Worm (Caenorhabditis elegans): ENCODE measurements around the gene F01F1.11.

F01F1.11 gene

DNA sequence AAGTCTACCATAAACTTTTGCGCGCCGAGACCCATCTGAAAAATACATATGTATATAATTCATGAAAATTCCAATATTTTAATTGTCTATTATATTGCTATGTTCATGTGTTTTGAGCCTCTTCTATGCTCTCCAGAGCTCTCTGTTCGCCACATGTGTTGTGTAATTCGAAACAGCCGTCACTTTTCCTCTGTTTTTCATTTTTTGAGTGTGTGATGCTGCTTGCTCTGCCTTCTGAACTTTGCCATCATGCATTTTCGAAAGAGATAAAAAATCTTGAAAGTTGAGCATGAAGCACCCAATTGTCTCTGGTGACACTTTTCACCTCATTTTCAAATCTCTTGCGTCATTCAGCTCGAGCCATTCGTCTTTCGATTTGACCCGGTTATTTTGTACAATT, 611 bp upstream of the F01F1.11 start:
- peak; percentile 49 for TF ChIP-seq egl-5 (tag; optimal IDR thresholded peaks at IDR 0.05)
- no peak for TF ChIP-seq ztf-11 (tag; optimal IDR thresholded peaks at IDR 0.05)

ce11 chrIII:5869429-5869828, 2.2 kb downstream of the F01F1.11 start, which contains the start of gene F01F1.15:
Gene F01F1.15, minus strand, starts transcription at chrIII:5869529.
- no peak for TF ChIP-seq fkh-10 (GFP tag; optimal IDR thresholded peaks at IDR 0.05)
- no peak for TF ChIP-seq lin-15B (tag; optimal IDR thresholded peaks at IDR 0.05)
- no peak for TF ChIP-seq nhr-43 (tag; optimal IDR thresholded peaks at IDR 0.05; ENCODE audit: poor library complexity, severe bottlenecking)
- no peak for TF ChIP-seq nhr-23 (tag; optimal IDR thresholded peaks at IDR 0.05)
- peak; percentile 13 for TF ChIP-seq pha-4 (tag; optimal IDR thresholded peaks at IDR 0.05)
- no peak for TF ChIP-seq ama-1 (optimal IDR thresholded peaks at IDR 0.05)
- no peak for TF ChIP-seq unc-39 (tag; optimal IDR thresholded peaks at IDR 0.05)
- no peak for TF ChIP-seq nfya-1 (tag; optimal IDR thresholded peaks at IDR 0.05; ENCODE audit: insufficient read depth)

ce11 chrIII:5868401-5868800, 3.3 kb downstream of the F01F1.11 start, which contains the start of gene eng-1:
Gene eng-1, minus strand, starts transcription at chrIII:5868501.
- TF ChIP-seq ceh-9 (tag; optimal IDR thresholded peaks at IDR 0.05) (no peak), hmg-11 (tag; optimal IDR thresholded peaks at IDR 0.05) (no peak), eor-1 (tag; optimal IDR thresholded peaks at IDR 0.05) (no peak), nhr-23 (tag; optimal IDR thresholded peaks at IDR 0.05) (no peak), daf-12 (tag; optimal IDR thresholded peaks at IDR 0.05) (no peak), unc-62 (GFP tag; optimal IDR thresholded peaks at IDR 0.05) (no peak), nhr-12 (tag; optimal IDR thresholded peaks at IDR 0.05) (no peak), lin-15B (tag; optimal IDR thresholded peaks at IDR 0.05) (no peak), aly-2 (tag; optimal IDR thresholded peaks at IDR 0.05) (no peak), sea-2 (GFP tag; optimal IDR thresholded peaks at IDR 0.05) (no peak), elt-1 (tag; optimal IDR thresholded peaks at IDR 0.05) (no peak), lsy-12 (tag; optimal IDR thresholded peaks at IDR 0.05) (no peak)

DNA sequence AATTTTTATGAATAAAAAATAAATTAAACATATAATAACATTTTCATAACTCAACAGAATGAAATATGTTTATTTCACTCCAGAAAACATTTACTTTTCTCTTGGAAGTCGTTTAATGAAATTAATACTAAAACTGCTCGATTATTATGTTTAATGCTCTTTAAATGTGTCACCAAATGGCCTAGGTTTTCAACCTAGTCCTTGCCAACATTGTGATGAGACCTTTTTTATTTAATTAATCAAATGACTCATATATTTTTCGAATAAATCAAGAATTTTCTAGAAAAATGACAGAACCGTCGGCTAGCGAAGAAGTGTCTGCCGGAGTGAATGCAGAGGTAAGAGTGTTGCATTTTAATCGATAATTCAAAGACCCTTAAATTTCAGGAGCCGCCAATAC, 7.4 kb downstream of the F01F1.11 start, which contains the start of gene rabn-5:
rabn-5 (plus strand) TSS at position 284 of the 400 bp plus-strand sequence.
- TF ChIP-seq pha-4 (tag; optimal IDR thresholded peaks at IDR 0.05) (peak; percentile 5), nhr-28 (tag; optimal IDR thresholded peaks at IDR 0.05) (no peak)

DNA sequence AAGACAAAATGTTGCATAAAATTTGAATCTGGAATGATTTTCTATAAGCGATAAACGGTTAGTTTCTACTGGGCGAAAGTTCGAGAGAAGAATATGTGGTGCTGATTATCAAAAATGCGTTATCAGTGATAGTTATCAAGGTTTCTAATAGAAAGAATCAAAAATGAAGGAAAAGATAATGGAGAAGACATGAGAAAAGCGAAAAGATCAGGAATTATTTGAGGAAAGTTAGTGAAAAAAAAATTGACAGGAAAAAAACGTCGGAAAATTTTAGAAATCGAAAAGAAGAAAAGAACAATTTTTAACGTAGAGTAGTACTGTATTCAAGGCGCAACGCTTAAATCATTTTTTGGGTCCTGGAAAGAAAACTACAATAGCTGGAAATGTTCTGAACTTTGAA, 7.9 kb downstream of the F01F1.11 start, which contains the start of gene dnpp-1:
dnpp-1 (minus strand) TSS at position 30 of the 400 bp plus-strand sequence.
- peak; percentile 61 for TF ChIP-seq pqm-1 (tag; optimal IDR thresholded peaks at IDR 0.05)
- no peak for TF ChIP-seq ZK546.5 (tag; optimal IDR thresholded peaks at IDR 0.05)
- TF ChIP-seq elt-2 (tag; optimal IDR thresholded peaks at IDR 0.05): peak; percentile 97

ce11 chrIII:5859008-5859407, 12.7 kb downstream of the F01F1.11 start, which contains the start of gene dpf-4:
Gene dpf-4, plus strand, starts transcription at chrIII:5859308.
- TF ChIP-seq daf-12 (tag; optimal IDR thresholded peaks at IDR 0.05): no peak
- no peak for TF ChIP-seq R02D3.7 (tag; optimal IDR thresholded peaks at IDR 0.05)
- no peak for TF ChIP-seq ceh-28 (tag; optimal IDR thresholded peaks at IDR 0.05)
- no peak for TF ChIP-seq lin-39 (tag; optimal IDR thresholded peaks at IDR 0.05)
- TF ChIP-seq ztf-4 (tag; optimal IDR thresholded peaks at IDR 0.05): peak; percentile 10

DNA sequence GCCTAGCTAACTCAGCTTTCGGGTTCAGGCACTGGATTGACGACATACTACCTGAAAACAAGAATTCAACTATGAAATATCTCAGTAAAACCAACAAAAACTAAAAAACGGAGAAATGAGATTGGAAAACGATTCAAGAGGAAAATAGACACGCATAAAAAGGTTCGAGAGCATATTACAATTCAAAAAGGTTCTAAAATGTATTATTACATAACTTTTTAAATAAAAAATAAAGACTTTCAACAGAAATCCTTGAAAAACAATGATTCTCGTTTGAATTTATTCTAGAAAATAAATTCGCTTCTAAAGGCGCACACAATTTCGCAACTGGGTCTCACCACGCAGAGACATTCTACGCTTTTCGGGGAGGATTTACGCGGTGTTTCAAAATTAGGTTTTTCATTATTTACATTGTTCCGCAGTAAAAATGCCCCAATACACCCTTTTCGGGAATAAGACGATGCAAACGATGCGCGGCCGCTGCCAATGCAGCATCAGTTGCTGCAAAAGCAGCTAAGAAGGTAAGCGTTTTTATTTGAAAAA, 16.0 kb downstream of the F01F1.11 start, which contains the start of the genes cct-6 and alh-9:
cct-6 (minus strand) TSS at position 51 of the 543 bp plus-strand sequence.
alh-9 (plus strand) TSS at position 382 of the 543 bp plus-strand sequence.
- TF ChIP-seq nhr-11 (tag; optimal IDR thresholded peaks at IDR 0.05): no peak
- peak; percentile 99 for TF ChIP-seq pha-4 (tag; optimal IDR thresholded peaks at IDR 0.05)
- TF ChIP-seq nhr-76 (tag; optimal IDR thresholded peaks at IDR 0.05): no peak
- TF ChIP-seq nhr-77 (tag; optimal IDR thresholded peaks at IDR 0.05): no peak
- TF ChIP-seq snpc-4 (tag; optimal IDR thresholded peaks at IDR 0.05): peak; percentile 70
- no peak for TF ChIP-seq ztf-11 (tag; optimal IDR thresholded peaks at IDR 0.05)
- peak; percentile 71 for TF ChIP-seq nhr-25 (tag; optimal IDR thresholded peaks at IDR 0.05)
- TF ChIP-seq skn-1 (tag; optimal IDR thresholded peaks at IDR 0.05): no peak
- peak; percentile 94 for TF ChIP-seq R02D3.7 (tag; optimal IDR thresholded peaks at IDR 0.05)
- no peak for TF ChIP-seq mdl-1 (tag; optimal IDR thresholded peaks at IDR 0.05)
- no peak for TF ChIP-seq mml-1 (tag; optimal IDR thresholded peaks at IDR 0.05)
- no peak for TF ChIP-seq sea-2 (GFP tag; optimal IDR thresholded peaks at IDR 0.05)
- no peak for TF ChIP-seq eor-1 (tag; optimal IDR thresholded peaks at IDR 0.05)
- no peak for TF ChIP-seq ceh-9 (tag; optimal IDR thresholded peaks at IDR 0.05)
- TF ChIP-seq unc-62 (GFP tag; optimal IDR thresholded peaks at IDR 0.05): no peak
- TF ChIP-seq lin-15B (tag; optimal IDR thresholded peaks at IDR 0.05): peak; percentile 87
- no peak for TF ChIP-seq fos-1 (tag; optimal IDR thresholded peaks at IDR 0.05)
- no peak for TF ChIP-seq fkh-2 (tag; optimal IDR thresholded peaks at IDR 0.05)
- TF ChIP-seq nhr-23 (tag; optimal IDR thresholded peaks at IDR 0.05): peak; percentile 79
- TF ChIP-seq nhr-12 (tag; optimal IDR thresholded peaks at IDR 0.05): no peak
- TF ChIP-seq daf-12 (tag; optimal IDR thresholded peaks at IDR 0.05): no peak
- peak; percentile 48 for TF ChIP-seq pqm-1 (tag; optimal IDR thresholded peaks at IDR 0.05)
- TF ChIP-seq nhr-67 (tag; optimal IDR thresholded peaks at IDR 0.05): no peak
- peak; percentile 24 for TF ChIP-seq jun-1 (tag; optimal IDR thresholded peaks at IDR 0.05)
- no peak for TF ChIP-seq ztf-4 (tag; optimal IDR thresholded peaks at IDR 0.05)
